Fruit fly (Drosophila melanogaster) whole organism, embryonic: ENCODE measurements around the gene CG13461.

ENCODE experiments used
- HLH4C ChIP-seq: fragments of 200-800 bp; sonication (Bioruptor generic); IDR thresholded peaks from 3 replicates; pipeline ENCODE4 v1.3.6; 2022; ENCODE audit warnings: missing biosample characterization, missing genetic modification characterization; ENCODE audit not compliant: partially characterized antibody
- Lpt ChIP-seq: fragments of >200 bp; optimal IDR thresholded peaks from 2 replicates; lab custom pipeline; 2018; ENCODE audit warnings: missing biosample characterization, missing genetic modification characterization
- gsb-n ChIP-seq: fragments of 200-800 bp; sonication (Bioruptor generic); optimal IDR thresholded peaks from 3 replicates; lab custom pipeline; 2018; ENCODE audit warnings: missing biosample characterization, mild to moderate bottlenecking, missing genetic modification characterization

DNA sequence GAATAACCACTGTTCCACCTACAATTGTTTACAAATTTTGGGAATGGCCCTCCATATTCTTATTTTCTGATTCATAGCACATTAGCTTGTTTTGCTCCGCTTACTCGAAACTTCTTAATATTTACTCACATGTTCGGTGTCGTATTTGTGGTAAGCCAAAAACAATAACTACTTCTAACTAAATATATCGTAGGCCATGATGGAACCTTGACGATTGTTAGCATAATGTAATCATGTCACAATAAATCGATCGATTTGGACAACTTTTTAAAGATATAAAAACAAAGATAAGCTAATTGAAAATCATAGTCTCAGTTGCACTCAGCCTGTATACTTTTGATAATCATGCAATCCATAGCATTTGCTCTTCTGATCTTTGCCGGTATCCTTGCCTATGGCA lies 2.2 kb upstream of the CG13461 start, which contains the start of gene EAChm:
- TF ChIP-seq Lpt (GFP tag; lab: Kevin White, UChicago), result no peak
- no peak for TF ChIP-seq HLH4C (GFP tag; lab: Robert Waterston, UW)
- TF ChIP-seq gsb-n (tag; lab: Kevin White, UChicago), result no peak
